Worm (Caenorhabditis elegans): ENCODE measurements around the gene trim-21.

The trim-21 gene

DNA sequence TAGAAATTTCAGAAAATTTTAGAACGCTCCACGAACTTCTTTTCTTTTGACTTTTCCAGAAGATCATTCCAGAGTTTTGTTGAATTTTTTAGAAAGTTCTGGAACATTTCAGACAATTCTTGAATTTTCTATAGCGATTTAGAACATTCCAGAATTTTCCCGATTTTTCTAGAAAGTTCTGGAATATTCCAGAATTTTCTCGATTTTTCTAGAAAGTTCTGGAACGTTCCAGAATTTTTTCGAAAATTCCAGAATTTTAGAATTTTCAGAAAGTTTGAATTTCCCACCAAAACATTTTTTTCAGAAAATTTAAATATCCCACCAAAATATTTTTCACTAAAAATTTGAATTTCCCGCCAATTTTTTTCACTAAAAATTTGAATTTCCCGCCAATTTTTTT, 35.4 kb upstream of the trim-21 start:
- TF ChIP-seq hsf-1 (GFP tag; IDR thresholded peaks at IDR 0.05): peak; percentile 93

- TF ChIP-seq ets-4 (GFP tag; optimal IDR thresholded peaks at IDR 0.05) (no peak), Y53G8AR.9 (GFP tag; conservative IDR thresholded peaks at IDR 0.05) (no peak), lin-35 (GFP tag; optimal IDR thresholded peaks at IDR 0.05) (no peak), sptf-2 (GFP tag; optimal IDR thresholded peaks at IDR 0.05) (no peak), hsf-1 (GFP tag; IDR thresholded peaks at IDR 0.05) (no peak), egl-44 (GFP tag; IDR thresholded peaks at IDR 0.05) (no peak), sdz-38 (tag; optimal IDR thresholded peaks at IDR 0.05) (no peak), madf-10 (tag; optimal IDR thresholded peaks at IDR 0.05) (no peak), rpc-1 (optimal IDR thresholded peaks at IDR 0.05) (no peak), rpc-1 (tag; optimal IDR thresholded peaks at IDR 0.05) (no peak), F55B11.4 (tag; optimal IDR thresholded peaks at IDR 0.05; ENCODE audit: borderline replicate concordance, insufficient read depth) (no peak), gei-17 (GFP tag; optimal IDR thresholded peaks at IDR 0.05) (no peak), chd-7 (tag; optimal IDR thresholded peaks at IDR 0.05) (no peak), attf-5 (GFP tag; optimal IDR thresholded peaks at IDR 0.05) (no peak)
Observed at ce11 chrII:2346672-2347071, 34.0 kb upstream of the trim-21 start, which contains the start of gene F43C11.4. TSS of gene F43C11.4 (plus strand) at chrII:2346972.

DNA sequence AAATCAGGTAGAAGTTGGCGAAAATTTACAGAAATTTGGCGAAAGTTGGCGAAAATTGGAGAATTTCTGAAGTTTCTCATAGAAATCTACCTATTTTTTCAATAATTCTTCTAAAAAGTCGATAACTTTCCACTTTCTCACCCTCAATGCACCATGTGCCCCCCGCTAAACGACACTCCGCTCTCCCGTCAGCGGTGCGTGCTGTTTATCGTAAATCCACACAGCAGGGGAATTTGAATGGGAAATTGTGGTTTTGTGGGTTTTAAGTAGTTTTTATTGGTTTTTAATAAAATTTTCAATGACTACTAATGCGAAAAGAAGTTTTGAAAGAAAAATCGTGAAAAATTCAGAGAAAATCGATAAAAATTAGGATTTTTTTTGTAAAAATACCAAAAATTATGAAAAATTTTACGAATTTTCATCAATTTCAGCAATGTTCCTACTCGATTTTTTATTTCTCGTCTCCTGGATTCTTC, 29.4 kb upstream of the trim-21 start, which contains the start of gene F43C11.6:
Gene F43C11.6 (plus strand): TSS at position 426 of the 476 bp plus-strand sequence.
- TF ChIP-seq C17E4.6 (GFP tag; IDR thresholded peaks at IDR 0.05): no peak
- no peak for TF ChIP-seq let-526 (GFP tag; IDR thresholded peaks at IDR 0.05)
- no peak for TF ChIP-seq K11D2.4 (GFP tag; IDR thresholded peaks at IDR 0.05)
- TF ChIP-seq ztf-6 (GFP tag; IDR thresholded peaks at IDR 0.05): no peak
- TF ChIP-seq attf-3 (GFP tag; conservative IDR thresholded peaks at IDR 0.05): peak; percentile 89
- TF ChIP-seq efl-1 (GFP tag; optimal IDR thresholded peaks at IDR 0.05): no peak
- TF ChIP-seq dpl-1 (GFP tag; optimal IDR thresholded peaks at IDR 0.05): no peak
- no peak for TF ChIP-seq cebp-1 (GFP tag; IDR thresholded peaks at IDR 0.05)
- TF ChIP-seq cebp-1 (tag; optimal IDR thresholded peaks at IDR 0.05): no peak
- TF ChIP-seq nhr-179 (tag; optimal IDR thresholded peaks at IDR 0.05): no peak
- TF ChIP-seq attf-5 (GFP tag; optimal IDR thresholded peaks at IDR 0.05): peak; percentile 25
- no peak for TF ChIP-seq hlh-26 (GFP tag; conservative IDR thresholded peaks at IDR 0.05)
- no peak for TF ChIP-seq dpff-1 (tag; optimal IDR thresholded peaks at IDR 0.05)
- no peak for TF ChIP-seq aptf-3 (GFP tag; IDR thresholded peaks at IDR 0.05)
- no peak for TF ChIP-seq lin-40 (tag; optimal IDR thresholded peaks at IDR 0.05)

DNA sequence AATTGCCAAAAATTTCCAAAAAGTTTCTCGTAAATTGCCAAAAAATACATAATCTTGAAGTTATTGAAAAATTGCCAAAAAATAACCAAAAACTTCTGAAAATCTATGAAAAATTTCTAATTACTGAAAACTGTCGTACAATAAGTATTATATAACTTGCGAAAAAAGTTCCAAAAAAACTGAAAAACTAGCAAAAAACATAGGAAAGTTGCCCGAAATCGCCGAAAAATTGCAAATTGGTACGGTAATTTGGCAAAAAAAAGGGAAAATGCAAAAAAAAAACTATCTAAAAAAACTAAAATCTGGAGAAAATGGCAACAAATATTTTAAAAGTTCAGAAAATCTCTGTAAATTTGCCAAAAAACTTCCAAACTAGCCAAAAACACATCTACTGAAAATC, 28.9 kb upstream of the trim-21 start, which contains the start of gene enri-1:
Gene enri-1 (minus strand): TSS at position 101 of the 400 bp plus-strand sequence.
- TF ChIP-seq ceh-27 (GFP tag; optimal IDR thresholded peaks at IDR 0.05) (no peak), snpc-1.3 (tag; optimal IDR thresholded peaks at IDR 0.05; ENCODE audit: insufficient read depth) (no peak), bed-1 (GFP tag; IDR thresholded peaks at IDR 0.05) (no peak), C06A6.2 (GFP tag; conservative IDR thresholded peaks at IDR 0.05) (no peak), T07F8.4 (tag; optimal IDR thresholded peaks at IDR 0.05) (no peak), K11D2.4 (GFP tag; IDR thresholded peaks at IDR 0.05) (no peak), tlf-1 (GFP tag; optimal IDR thresholded peaks at IDR 0.05) (no peak), attf-6 (GFP tag; IDR thresholded peaks at IDR 0.05) (no peak), ceh-58 (GFP tag; IDR thresholded peaks at IDR 0.05) (no peak), mel-28 (tag; optimal IDR thresholded peaks at IDR 0.05; ENCODE audit: borderline replicate concordance) (no peak)
